Worm (Caenorhabditis elegans) whole organism, L2 larva: ENCODE data around the gene Y48E1C.2.

Source experiments
- mab-5 ChIP-seq: fragments of 150-350 bp; optimal IDR thresholded peaks from 2 replicates; lab custom pipeline; 2014; ENCODE audit warnings: missing biosample characterization, missing genetic modification characterization
- skn-1 ChIP-seq: sonication (generic microtip); optimal IDR thresholded peaks from 2 replicates; lab custom pipeline; 2017; ENCODE audit warnings: missing biosample characterization, missing genetic modification characterization
- snpc-4 ChIP-seq: fragments of 150-350 bp; optimal IDR thresholded peaks from 2 replicates; lab custom pipeline; 2014; ENCODE audit warnings: missing biosample characterization, missing genetic modification characterization

DNA sequence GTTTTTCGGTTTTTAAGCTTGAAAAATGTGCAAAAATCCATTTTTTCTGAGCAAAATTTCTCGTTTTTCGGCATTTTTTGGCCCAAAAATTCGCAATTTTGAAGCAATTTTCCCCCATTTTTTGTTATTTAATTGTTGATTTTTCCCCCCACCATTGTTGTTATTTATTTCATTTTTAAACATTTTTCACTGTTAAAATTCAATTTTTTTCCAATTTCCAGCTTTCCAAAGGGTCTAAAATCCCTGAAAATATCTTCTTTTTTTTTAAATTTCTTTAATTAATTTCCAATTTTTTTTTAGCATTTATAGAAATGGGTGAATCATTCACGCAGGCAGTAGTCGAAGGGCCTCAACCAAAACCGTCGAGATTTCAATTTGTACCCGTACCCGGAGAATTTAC lies 48.2 kb upstream of the Y48E1C.2 start, which contains the start of gene Y48C3A.12:
- no peak for TF ChIP-seq skn-1 (tag; lab: Kevin White, UChicago)
- TF ChIP-seq snpc-4 (tag; lab: Kevin White, UChicago) = no peak
- no peak for TF ChIP-seq mab-5
